Worm (Caenorhabditis elegans) whole organism, young adult: ENCODE measurements around the gene sao-1.

Experiments used
- B0019.2 ChIP-seq: fragments of 200-800 bp; sonication (Bioruptor generic); conservative IDR thresholded peaks from 2 replicates; pipeline ENCODE4 v1.3.6; 2022; ENCODE audit warnings: missing genetic modification reagents, missing genetic modification characterization, missing compliant biosample characterization
- B0035.1 ChIP-seq: sonication (generic microtip); optimal IDR thresholded peaks from 2 replicates; lab custom pipeline; 2016; ENCODE audit warnings: missing genetic modification characterization, mild to moderate bottlenecking, missing compliant biosample characterization, missing genotype, missing genetic modification reagents
- D2030.7 ChIP-seq: fragments of 200-800 bp; sonication (Bioruptor generic); IDR thresholded peaks from 2 replicates; pipeline ENCODE4 v1.3.6; 2022; ENCODE audit warnings: missing genetic modification reagents, missing genetic modification characterization, missing compliant biosample characterization
- F22D6.2 ChIP-seq: sonication (generic microtip); optimal IDR thresholded peaks from 2 replicates; lab custom pipeline; 2016; ENCODE audit warnings: mild to moderate bottlenecking, missing genetic modification characterization, missing compliant biosample characterization
- F37B4.10 ChIP-seq: fragments of 200-800 bp; sonication (Bioruptor generic); IDR thresholded peaks from 2 replicates; pipeline ENCODE4 v1.3.6; 2022; ENCODE audit warnings: missing genetic modification characterization, missing compliant biosample characterization
- F52B5.7 ChIP-seq: sonication (generic microtip); optimal IDR thresholded peaks from 2 replicates; lab custom pipeline; 2016; ENCODE audit warnings: mild to moderate bottlenecking, missing genetic modification characterization, missing compliant biosample characterization
- T26A5.8 ChIP-seq: sonication (generic microtip); optimal IDR thresholded peaks from 2 replicates; lab custom pipeline; 2016; ENCODE audit warnings: missing genetic modification characterization, missing compliant biosample characterization
- Y56A3A.18 ChIP-seq: fragments of 200-800 bp; sonication (Bioruptor generic); IDR thresholded peaks from 2 replicates; pipeline ENCODE4 v1.3.6; 2022; ENCODE audit warnings: missing genetic modification reagents, missing genetic modification characterization, missing compliant biosample characterization
- Y79H2A.3 ChIP-seq: fragments of 200-800 bp; sonication (Bioruptor generic); conservative IDR thresholded peaks from 2 replicates; pipeline ENCODE4 v1.3.6; 2022; ENCODE audit warnings: missing genetic modification reagents, missing genetic modification characterization, missing compliant biosample characterization
- Y95B8A.8 ChIP-seq: fragments of 200-800 bp; sonication (Bioruptor generic); IDR thresholded peaks from 2 replicates; pipeline ENCODE4 v1.3.6; 2022; ENCODE audit warnings: missing genetic modification reagents, missing genetic modification characterization, missing compliant biosample characterization
- ZK185.1 ChIP-seq: sonication (generic microtip); optimal IDR thresholded peaks from 2 replicates; lab custom pipeline; 2016; ENCODE audit warnings: mild to moderate bottlenecking, missing genetic modification characterization, missing compliant biosample characterization; ENCODE audit not compliant: poor library complexity, severe bottlenecking
- akir-1 ChIP-seq: fragments of 200-800 bp; sonication (Bioruptor generic); optimal IDR thresholded peaks from 2 replicates; lab custom pipeline; 2018; ENCODE audit warnings: mild to moderate bottlenecking, missing genetic modification characterization, moderate library complexity, missing compliant biosample characterization
- aptf-3 ChIP-seq: fragments of 200-800 bp; sonication (Bioruptor generic); IDR thresholded peaks from 2 replicates; pipeline ENCODE4 v1.3.6; 2022; ENCODE audit warnings: missing genetic modification characterization, missing compliant biosample characterization
- attf-5 ChIP-seq: fragments of 200-800 bp; sonication (Bioruptor generic); optimal IDR thresholded peaks from 2 replicates; lab custom pipeline; 2018; ENCODE audit warnings: mild to moderate bottlenecking, missing genetic modification characterization, missing compliant biosample characterization
- attf-6 ChIP-seq: fragments of 200-800 bp; sonication (Bioruptor generic); IDR thresholded peaks from 2 replicates; pipeline ENCODE4 v1.3.6; 2022; ENCODE audit warnings: missing genetic modification reagents, missing genetic modification characterization, missing compliant biosample characterization
- ccch-3 ChIP-seq: fragments of 200-800 bp; sonication (Bioruptor generic); optimal IDR thresholded peaks from 2 replicates; lab custom pipeline; 2018; ENCODE audit warnings: mild to moderate bottlenecking, missing genetic modification characterization, missing compliant biosample characterization
- ceh-27 ChIP-seq: fragments of 200-800 bp; sonication (Bioruptor generic); optimal IDR thresholded peaks from 2 replicates; lab custom pipeline; 2018; ENCODE audit warnings: mild to moderate bottlenecking, missing genetic modification characterization, moderate library complexity, missing compliant biosample characterization
- ceh-79 ChIP-seq: sonication (generic microtip); optimal IDR thresholded peaks from 2 replicates; lab custom pipeline; 2017; ENCODE audit warnings: mild to moderate bottlenecking, missing genetic modification characterization, missing compliant biosample characterization
- chd-7 ChIP-seq: sonication (generic microtip); optimal IDR thresholded peaks from 2 replicates; lab custom pipeline; 2016; ENCODE audit warnings: mild to moderate bottlenecking, missing genetic modification characterization, moderate library complexity, missing compliant biosample characterization
- hmg-1.2 ChIP-seq: fragments of 200-800 bp; sonication (Bioruptor generic); IDR thresholded peaks from 2 replicates; pipeline ENCODE4 v1.3.6; 2022; ENCODE audit warnings: missing genetic modification reagents, missing genetic modification characterization, missing compliant biosample characterization
- hrde-1 ChIP-seq: sonication (generic microtip); optimal IDR thresholded peaks from 2 replicates; lab custom pipeline; 2016; ENCODE audit warnings: missing genetic modification characterization, mild to moderate bottlenecking, missing compliant biosample characterization, moderate library complexity, missing genotype, missing genetic modification reagents, borderline replicate concordance
- let-526 ChIP-seq: fragments of 200-800 bp; sonication (Bioruptor generic); IDR thresholded peaks from 2 replicates; pipeline ENCODE4 v1.3.6; 2022; ENCODE audit warnings: missing genetic modification reagents, missing genetic modification characterization, missing compliant biosample characterization
- lin-35 ChIP-seq, 3 experiments: fragments of 150-350 bp in 2 of 3; sonication (generic microtip) in 1 of 3; optimal IDR thresholded peaks; 2 replicates each; lab custom pipeline; 2014 to 2018; ENCODE audit warnings: missing biosample characterization in 3 of 3, missing genetic modification characterization in 3 of 3, missing genetic modification reagents in 3 of 3
- lin-40 ChIP-seq: sonication (generic microtip); optimal IDR thresholded peaks from 2 replicates; lab custom pipeline; 2016; ENCODE audit warnings: missing genetic modification characterization, mild to moderate bottlenecking, missing compliant biosample characterization, missing genotype, missing genetic modification reagents
- lin-54 ChIP-seq: fragments of 200-800 bp; sonication (Bioruptor generic); optimal IDR thresholded peaks from 2 replicates; lab custom pipeline; 2018; ENCODE audit warnings: mild to moderate bottlenecking, missing genetic modification characterization, missing compliant biosample characterization
- lsl-1 ChIP-seq: fragments of 200-800 bp; sonication (Bioruptor generic); optimal IDR thresholded peaks from 2 replicates; lab custom pipeline; 2018; ENCODE audit warnings: mild to moderate bottlenecking, missing genetic modification characterization, moderate library complexity, missing compliant biosample characterization
- mcd-1 ChIP-seq: fragments of 200-800 bp; sonication (Bioruptor generic); IDR thresholded peaks from 2 replicates; pipeline ENCODE4 v1.3.6; 2022; ENCODE audit warnings: missing genetic modification reagents, missing genetic modification characterization, missing compliant biosample characterization
- nhr-120 ChIP-seq: fragments of 200-800 bp; sonication (Bioruptor generic); IDR thresholded peaks from 2 replicates; pipeline ENCODE4 v1.3.6; 2022; ENCODE audit warnings: missing genetic modification characterization, missing compliant biosample characterization
- repo-1 ChIP-seq: sonication (generic microtip); optimal IDR thresholded peaks from 2 replicates; lab custom pipeline; 2017; ENCODE audit warnings: mild to moderate bottlenecking, missing genetic modification characterization, missing compliant biosample characterization
- sea-2 ChIP-seq: fragments of 200-800 bp; sonication (Bioruptor generic); IDR thresholded peaks from 2 replicates; pipeline ENCODE4 v1.3.6; 2022; ENCODE audit warnings: missing genetic modification characterization, missing compliant biosample characterization
- snpc-1.1 ChIP-seq: sonication (generic microtip); optimal IDR thresholded peaks from 2 replicates; lab custom pipeline; 2017; ENCODE audit warnings: missing genetic modification characterization, mild to moderate bottlenecking, missing compliant biosample characterization, antibody characterized with exemption, moderate library complexity, missing genotype, missing genetic modification reagents; ENCODE audit not compliant: insufficient read depth
- snpc-1.3 ChIP-seq: sonication (generic microtip); optimal IDR thresholded peaks from 2 replicates; lab custom pipeline; 2017; ENCODE audit warnings: missing genetic modification characterization, mild to moderate bottlenecking, missing compliant biosample characterization, antibody characterized with exemption, moderate library complexity, missing genotype, missing genetic modification reagents; ENCODE audit not compliant: insufficient read depth
- snpc-3.4 ChIP-seq: sonication (generic microtip); optimal IDR thresholded peaks from 2 replicates; lab custom pipeline; 2017; ENCODE audit warnings: missing genetic modification characterization, mild to moderate bottlenecking, missing compliant biosample characterization, antibody characterized with exemption, moderate library complexity, missing genotype, missing genetic modification reagents
- snpc-4 ChIP-seq, 5 experiments: fragments of 150-350 bp in 1 of 5; sonication (generic microtip) in 4 of 5; optimal IDR thresholded peaks; 2 replicates each; lab custom pipeline; 2014 to 2018; ENCODE audit warnings: missing genetic modification characterization in 5 of 5, missing biosample characterization in 3 of 5, antibody characterized with exemption in 2 of 5, mild to moderate bottlenecking in 2 of 5, missing compliant biosample characterization in 2 of 5, missing genotype in 2 of 5, moderate library complexity in 2 of 5, missing genetic modification reagents in 1 of 5
- tbx-9 ChIP-seq: sonication (generic microtip); optimal IDR thresholded peaks from 2 replicates; lab custom pipeline; 2016; ENCODE audit warnings: borderline replicate concordance, missing genetic modification characterization, inconsistent platforms, missing compliant biosample characterization
- zfh-2 ChIP-seq: fragments of 200-800 bp; sonication (Bioruptor generic); conservative IDR thresholded peaks from 2 replicates; pipeline ENCODE4 v1.3.6; 2022; ENCODE audit warnings: missing genetic modification reagents, missing genetic modification characterization, missing compliant biosample characterization
- zim-3 ChIP-seq: sonication (generic microtip); optimal IDR thresholded peaks from 2 replicates; lab custom pipeline; 2017; ENCODE audit warnings: mild to moderate bottlenecking, missing genetic modification characterization, moderate library complexity, missing compliant biosample characterization
- ztf-18 ChIP-seq: sonication (generic microtip); optimal IDR thresholded peaks from 2 replicates; lab custom pipeline; 2016; ENCODE audit warnings: missing genotype, mild to moderate bottlenecking, missing genetic modification characterization, missing compliant biosample characterization
- ztf-22 ChIP-seq: fragments of 200-800 bp; sonication (Bioruptor generic); optimal IDR thresholded peaks from 2 replicates; lab custom pipeline; 2018; ENCODE audit warnings: mild to moderate bottlenecking, missing genetic modification characterization, moderate library complexity, missing compliant biosample characterization

sao-1 gene

DNA sequence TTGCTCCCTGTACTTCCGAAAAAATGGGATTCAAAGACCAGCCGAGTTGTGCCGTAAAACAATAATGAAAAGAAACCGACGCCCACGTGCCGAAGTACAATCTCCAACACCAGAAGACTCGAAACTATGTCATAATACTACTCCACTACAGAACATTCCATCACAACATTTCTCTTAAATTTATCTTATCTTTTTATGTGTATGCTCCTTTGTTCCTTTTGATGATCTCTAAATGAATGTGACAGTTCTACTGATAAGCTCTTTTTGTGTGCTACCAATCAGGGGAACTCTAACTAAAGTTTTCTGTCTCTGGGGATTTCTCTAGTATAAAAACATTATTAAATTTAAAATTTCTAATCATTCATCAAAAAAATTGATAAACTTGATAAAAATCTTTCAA is 23.1 kb downstream of the sao-1 start (continued):
- no peak for TF ChIP-seq lsl-1 (GFP tag; lab: Kevin White, UChicago)
- no peak for TF ChIP-seq tbx-9 (tag; lab: Kevin White, UChicago)

- TF ChIP-seq snpc-4 (GFP tag; optimal IDR thresholded peaks at IDR 0.05; lab: Kevin White, UChicago) (peak; percentile 32), snpc-4 (tag; optimal IDR thresholded peaks at IDR 0.05; lab: Kevin White, UChicago) (peak in 3 of 4 experiments; percentile 58 to 90 (median 89)), snpc-3.4 (tag; lab: Kevin White, UChicago) (peak; percentile 27), hmg-1.2 (GFP tag; lab: Robert Waterston, UW) (peak; percentile 34; the same call in 1 of the 2 replicates), snpc-1.1 (tag; lab: Kevin White, UChicago) (peak; percentile 77)
Measured at ce11 chrV:13992017-13992416, 28.3 kb downstream of the sao-1 start.

DNA sequence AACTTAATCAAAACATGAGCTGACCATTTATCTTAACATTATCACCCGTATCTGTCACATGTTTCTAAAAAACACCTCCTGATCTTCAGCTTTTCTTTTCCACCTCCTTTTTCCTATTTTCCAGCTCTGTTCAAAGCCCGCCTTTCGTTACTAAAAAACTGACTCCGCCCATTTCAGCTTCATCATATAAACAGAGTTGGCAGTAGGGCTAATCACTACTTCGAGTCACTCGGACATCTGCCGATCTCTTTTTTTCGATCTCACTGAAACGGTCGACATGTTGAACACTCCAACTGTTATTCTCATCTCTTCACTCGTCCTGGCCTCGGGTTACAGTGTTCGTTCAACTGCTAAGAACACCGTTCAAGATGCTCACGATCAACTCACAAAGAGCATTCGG is 28.8 kb downstream of the sao-1 start, which contains the start of gene droe-4:
TSS of gene droe-4 (plus strand) at position 172 of the 400 bp plus-strand sequence.
- TF ChIP-seq attf-5 (GFP tag; lab: Kevin White, UChicago): no peak

ce11 chrV:13993478-13993877 is 29.8 kb downstream of the sao-1 start:
- TF ChIP-seq ztf-22 (GFP tag; lab: Kevin White, UChicago) (no peak), let-526 (GFP tag; lab: Robert Waterston, UW) (no peak), akir-1 (no peak), B0035.1 (tag; lab: Kevin White, UChicago) (no peak), chd-7 (tag; lab: Kevin White, UChicago) (no peak), sea-2 (no peak), attf-6 (GFP tag; lab: Robert Waterston, UW) (no peak), snpc-1.1 (tag; lab: Kevin White, UChicago) (no peak), Y95B8A.8 (no peak), ceh-27 (no peak)

DNA sequence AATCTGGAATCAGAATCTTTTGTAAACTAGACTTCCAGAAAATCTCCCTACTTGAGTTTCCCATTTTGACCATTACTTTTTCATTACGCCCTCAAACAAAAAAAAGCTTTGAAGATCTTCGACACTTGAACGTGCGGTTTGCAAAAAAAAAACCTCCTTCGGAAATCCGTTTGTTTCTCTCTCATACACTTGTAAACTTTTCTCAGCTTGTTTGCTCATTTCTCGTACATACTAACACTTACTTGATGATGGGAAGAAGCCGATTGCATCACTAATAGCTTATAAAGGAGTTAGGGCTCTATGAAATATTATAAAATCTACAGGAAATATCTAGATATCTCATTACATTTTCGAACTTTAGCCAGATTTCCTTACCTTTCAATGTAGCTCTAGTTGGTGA is 38.2 kb downstream of the sao-1 start:
- TF ChIP-seq ZK185.1 (tag; lab: Kevin White, UChicago) (no peak), aptf-3 (GFP tag; lab: Robert Waterston, UW) (no peak), F22D6.2 (tag; lab: Kevin White, UChicago) (no peak), nhr-120 (GFP tag; lab: Robert Waterston, UW) (no peak), let-526 (GFP tag; lab: Robert Waterston, UW) (no peak), T26A5.8 (tag; lab: Kevin White, UChicago) (no peak), zim-3 (tag; lab: Kevin White, UChicago) (no peak), repo-1 (tag; lab: Kevin White, UChicago) (no peak), ztf-18 (tag; lab: Kevin White, UChicago) (no peak), lin-40 (tag; lab: Kevin White, UChicago) (no peak), lin-35 (GFP tag; optimal IDR thresholded peaks at IDR 0.05; lab: Kevin White, UChicago) (no peak), Y79H2A.3 (GFP tag; lab: Robert Waterston, UW) (no peak), F52B5.7 (tag; lab: Kevin White, UChicago) (no peak)

- TF ChIP-seq let-526 (GFP tag; lab: Robert Waterston, UW) (no peak), lin-54 (GFP tag; lab: Kevin White, UChicago) (no peak), D2030.7 (GFP tag; lab: Robert Waterston, UW) (no peak), B0019.2 (GFP tag; lab: Robert Waterston, UW) (no peak), ceh-79 (tag; lab: Kevin White, UChicago) (no peak), zfh-2 (GFP tag; lab: Robert Waterston, UW) (0 out of 2 replicates have a peak, but pooled peaks have one; percentile 29), ccch-3 (no peak), mcd-1 (peak; percentile 28; the same call in 1 of the 2 replicates), hrde-1 (tag; lab: Kevin White, UChicago) (no peak), Y56A3A.18 (GFP tag; lab: Robert Waterston, UW) (no peak), nhr-120 (GFP tag; lab: Robert Waterston, UW) (no peak), snpc-1.3 (no peak), F37B4.10 (no peak)
Measured at ce11 chrV:14002402-14002801, 38.7 kb downstream of the sao-1 start.
